Fruit fly (Drosophila melanogaster): ENCODE measurements around the gene Dtd.

Dtd gene

DNA sequence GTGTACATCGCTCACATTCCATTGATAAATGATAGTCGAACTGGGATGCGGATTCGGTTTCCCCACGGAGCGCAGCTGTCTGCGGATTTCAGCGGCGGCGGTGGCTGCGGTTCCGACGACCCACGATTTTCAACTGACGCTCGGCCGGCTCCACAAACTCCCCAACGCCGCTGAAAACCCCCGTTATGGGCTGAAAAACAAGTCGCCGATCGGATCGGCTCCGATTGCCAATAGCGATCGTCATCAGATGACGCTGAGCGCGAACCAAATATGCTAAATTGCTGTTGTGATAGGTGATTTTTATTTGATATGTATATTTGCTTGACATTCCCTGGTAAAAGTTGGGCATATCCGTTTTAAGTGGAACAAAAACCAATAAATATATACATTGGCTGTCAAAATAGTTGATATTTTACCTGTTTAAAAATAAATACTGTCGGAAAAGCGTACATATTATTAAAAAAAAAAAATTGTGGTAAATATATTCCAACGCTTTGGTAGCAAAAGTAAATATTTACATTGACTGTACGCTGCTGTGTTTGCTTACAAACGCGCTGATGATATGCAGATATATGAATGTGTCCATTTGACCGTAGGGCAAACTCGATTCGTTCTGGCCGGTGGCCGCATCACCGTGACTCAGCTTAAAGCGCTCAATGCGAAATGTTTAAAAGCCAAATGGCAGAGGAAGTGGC is 24.5 kb downstream of the Dtd start (continued):
- TF ChIP-seq kay (GFP tag; optimal IDR thresholded peaks at IDR 0.05) (peak; percentile 55), crp (GFP tag; optimal IDR thresholded peaks at IDR 0.05) (peak in 1 of 2 experiments; percentile 4), pita (GFP tag; optimal IDR thresholded peaks at IDR 0.05) (no peak), Oli (tag; optimal IDR thresholded peaks at IDR 0.05) (peak; percentile 61), CG14441 (GFP tag; IDR thresholded peaks at IDR 0.05) (peak; percentile 71), repo (GFP tag; optimal IDR thresholded peaks at IDR 0.05) (no peak), CG6813 (GFP tag; optimal IDR thresholded peaks at IDR 0.05) (no peak), chinmo (GFP tag; IDR thresholded peaks at IDR 0.05; ENCODE audit: partially characterized antibody) (no peak), CG3163 (GFP tag; optimal IDR thresholded peaks at IDR 0.05) (peak; percentile 0), gem (tag; optimal IDR thresholded peaks at IDR 0.05) (peak; percentile 84), CG14050 (GFP tag; IDR thresholded peaks at IDR 0.05) (no peak), dmrt99B (tag; optimal IDR thresholded peaks at IDR 0.05) (peak; percentile 74), slbo (GFP tag; IDR thresholded peaks at IDR 0.05) (peak; percentile 74), hkb (optimal IDR thresholded peaks at IDR 0.05) (no peak), hkb (GFP tag; IDR thresholded peaks at IDR 0.05) (peak; percentile 40; the same call in 1 of the 2 replicates), hb (GFP tag; IDR thresholded peaks at IDR 0.05; ENCODE audit: partially characterized antibody) (no peak), CG15514 (GFP tag; optimal IDR thresholded peaks at IDR 0.05) (peak; percentile 40), nau (GFP tag; optimal IDR thresholded peaks at IDR 0.05) (peak; percentile 31), nerfin-1 (tag; optimal IDR thresholded peaks at IDR 0.05) (no peak), HLH54F (GFP tag; optimal IDR thresholded peaks at IDR 0.05) (peak; percentile 74), CoRest (tag; optimal IDR thresholded peaks at IDR 0.05) (peak; percentile 80), Hsf (GFP tag; optimal IDR thresholded peaks at IDR 0.05) (peak; percentile 53), D19A (tag; optimal IDR thresholded peaks at IDR 0.05) (peak; percentile 15), CG9932 (GFP tag; IDR thresholded peaks at IDR 0.05) (peak; percentile 85), Xbp1 (GFP tag; optimal IDR thresholded peaks at IDR 0.05) (peak; percentile 49), az2 (GFP tag; optimal IDR thresholded peaks at IDR 0.05) (no peak), Atf3 (GFP tag; optimal IDR thresholded peaks at IDR 0.05) (peak; percentile 3), CG7786 (GFP tag; optimal IDR thresholded peaks at IDR 0.05) (peak; percentile 49), CG32772 (GFP tag; IDR thresholded peaks at IDR 0.05) (no peak), kni (GFP tag; optimal IDR thresholded peaks at IDR 0.05) (no peak), Blimp-1 (GFP tag; optimal IDR thresholded peaks at IDR 0.05) (peak; percentile 16), bab2 (GFP tag; optimal IDR thresholded peaks at IDR 0.05) (peak; percentile 19), ftz-f1 (GFP tag; optimal IDR thresholded peaks at IDR 0.05) (no peak), bbx (GFP tag; IDR thresholded peaks at IDR 0.05; ENCODE audit: partially characterized antibody) (no peak), org-1 (GFP tag; optimal IDR thresholded peaks at IDR 0.05) (peak; percentile 48), CG31388 (GFP tag; optimal IDR thresholded peaks at IDR 0.05) (no peak), CG18011 (GFP tag; optimal IDR thresholded peaks at IDR 0.05) (peak; percentile 20), CG7556 (GFP tag; optimal IDR thresholded peaks at IDR 0.05) (peak; percentile 60), CG9215 (GFP tag; IDR thresholded peaks at IDR 0.05) (peak; percentile 76), fu2 (GFP tag; optimal IDR thresholded peaks at IDR 0.05) (peak; percentile 66), Doc2 (GFP tag; IDR thresholded peaks at IDR 0.05) (no peak), mam (GFP tag; optimal IDR thresholded peaks at IDR 0.05) (peak; percentile 74), zfh2 (GFP tag; optimal IDR thresholded peaks at IDR 0.05) (peak; percentile 86), sim (GFP tag; IDR thresholded peaks at IDR 0.05) (no peak), CG10462 (GFP tag; optimal IDR thresholded peaks at IDR 0.05) (peak; percentile 6), pan (optimal IDR thresholded peaks at IDR 0.05) (no peak), pan (GFP tag; optimal IDR thresholded peaks at IDR 0.05 in 1 of 2, IDR thresholded peaks at IDR 0.05 in 1 of 2) (peak in 1 of 2 experiments; percentile 61), CG31441 (GFP tag; IDR thresholded peaks at IDR 0.05) (peak; percentile 40; the same call in 1 of the 2 replicates)

Data from whole organism, embryonic.